Fruit fly (Drosophila melanogaster) whole organism, embryonic: Measurements from ENCODE around the gene Alp13.

Source experiments
- Adf1 ChIP-seq: fragments of 200-800 bp; sonication (Bioruptor generic); IDR thresholded peaks from 2 replicates; pipeline ENCODE4 v1.3.6; 2022; ENCODE audit warnings: missing biosample characterization, missing genetic modification characterization
- Bteb2 ChIP-seq: fragments of 200-800 bp; sonication (Bioruptor generic); optimal IDR thresholded peaks from 2 replicates; lab custom pipeline; 2016; ENCODE audit warnings: missing biosample characterization, missing genetic modification characterization
- CG10431 ChIP-seq: fragments of 200-800 bp; sonication (Bioruptor generic); optimal IDR thresholded peaks from 3 replicates; lab custom pipeline; 2018; ENCODE audit warnings: missing biosample characterization, mild to moderate bottlenecking, missing genetic modification characterization
- CG1233 ChIP-seq: fragments of 200-800 bp; sonication (Bioruptor generic); optimal IDR thresholded peaks from 4 replicates; lab custom pipeline; 2018; ENCODE audit warnings: missing biosample characterization, mild to moderate bottlenecking, missing genetic modification characterization
- CG13296 ChIP-seq: fragments of 200-800 bp; sonication (Bioruptor generic); optimal IDR thresholded peaks from 3 replicates; lab custom pipeline; 2018; ENCODE audit warnings: missing biosample characterization, mild to moderate bottlenecking, missing genetic modification characterization
- CG15601 ChIP-seq: fragments of 200-800 bp; sonication (Bioruptor generic); optimal IDR thresholded peaks from 3 replicates; lab custom pipeline; 2019; ENCODE audit warnings: missing biosample characterization, mild to moderate bottlenecking, missing genetic modification characterization, moderate library complexity
- CG1647 ChIP-seq: fragments of 200-800 bp; sonication (Bioruptor generic); optimal IDR thresholded peaks from 3 replicates; lab custom pipeline; 2016; ENCODE audit warnings: missing biosample characterization, missing genetic modification characterization
- CG17186 ChIP-seq: fragments of 200-800 bp; sonication (Bioruptor generic); optimal IDR thresholded peaks from 3 replicates; lab custom pipeline; 2017; ENCODE audit warnings: missing biosample characterization, missing genetic modification reagents, missing genetic modification characterization
- CG17912 ChIP-seq: fragments of 200-800 bp; sonication (Bioruptor generic); optimal IDR thresholded peaks from 2 replicates; lab custom pipeline; 2018; ENCODE audit warnings: missing biosample characterization, mild to moderate bottlenecking, missing genetic modification characterization
- CG18262 ChIP-seq: fragments of 200-800 bp; optimal IDR thresholded peaks from 3 replicates; lab custom pipeline; 2019; ENCODE audit warnings: missing biosample characterization, mild to moderate bottlenecking, missing genetic modification characterization, moderate library complexity
- CG18476 ChIP-seq: fragments of 200-800 bp; sonication (Bioruptor generic); optimal IDR thresholded peaks from 2 replicates; lab custom pipeline; 2016; ENCODE audit warnings: missing biosample characterization, mild to moderate bottlenecking, missing genetic modification characterization
- CG2199 ChIP-seq: fragments of 200-800 bp; sonication (Bioruptor generic); IDR thresholded peaks from 3 replicates; pipeline ENCODE4 v1.3.6; 2022; ENCODE audit warnings: missing biosample characterization, missing genetic modification characterization
- CG2712 ChIP-seq: fragments of 200-800 bp; optimal IDR thresholded peaks from 3 replicates; lab custom pipeline; 2019; ENCODE audit warnings: missing biosample characterization, mild to moderate bottlenecking, missing genetic modification characterization, moderate library complexity
- CG2875 ChIP-seq: fragments of 200-800 bp; sonication (Bioruptor generic); optimal IDR thresholded peaks from 2 replicates; lab custom pipeline; 2017; ENCODE audit warnings: missing biosample characterization, mild to moderate bottlenecking, missing genetic modification characterization, missing genetic modification reagents
- CG30020 ChIP-seq: fragments of 200-800 bp; optimal IDR thresholded peaks from 2 replicates; lab custom pipeline; 2019; ENCODE audit warnings: missing biosample characterization, mild to moderate bottlenecking, missing genetic modification characterization, moderate library complexity
- CG34422 ChIP-seq: fragments of 200-800 bp; sonication (Bioruptor generic); IDR thresholded peaks from 3 replicates; pipeline ENCODE4 v1.3.6; 2022; ENCODE audit warnings: missing biosample characterization, missing genetic modification characterization
- CG42726 ChIP-seq: fragments of 200-800 bp; sonication (Bioruptor generic); IDR thresholded peaks from 2 replicates; pipeline ENCODE4 v1.3.6; 2022; ENCODE audit warnings: missing biosample characterization, missing genetic modification characterization; ENCODE audit not compliant: partially characterized antibody
- CG4617 ChIP-seq: fragments of 200-800 bp; sonication (Bioruptor generic); optimal IDR thresholded peaks from 3 replicates; lab custom pipeline; 2016; ENCODE audit warnings: missing biosample characterization, missing genetic modification characterization, borderline replicate concordance
- CG6175 ChIP-seq: fragments of 200-800 bp; sonication (Bioruptor generic); IDR thresholded peaks from 3 replicates; pipeline ENCODE4 v1.3.6; 2022; ENCODE audit warnings: missing biosample characterization, missing genetic modification characterization
- CG6854 ChIP-seq: fragments of 200-800 bp; sonication (Bioruptor generic); optimal IDR thresholded peaks from 3 replicates; lab custom pipeline; 2017; ENCODE audit warnings: missing biosample characterization, mild to moderate bottlenecking, missing genetic modification characterization
- CG7271 ChIP-seq: fragments of 200-800 bp; sonication (Bioruptor generic); optimal IDR thresholded peaks from 2 replicates; lab custom pipeline; 2018; ENCODE audit warnings: missing biosample characterization, mild to moderate bottlenecking, missing genetic modification characterization, moderate library complexity
- CG7556 ChIP-seq: fragments of 200-800 bp; sonication (Bioruptor generic); optimal IDR thresholded peaks from 2 replicates; lab custom pipeline; 2017; ENCODE audit warnings: missing biosample characterization, mild to moderate bottlenecking, missing genetic modification characterization
- Ets65A ChIP-seq: fragments of 200-800 bp; sonication (Bioruptor generic); peaks from one replicate; lab custom pipeline; 2016; ENCODE audit warnings: missing biosample characterization, missing genetic modification characterization
- Fer3 ChIP-seq: fragments of 200-800 bp; sonication (Bioruptor generic); optimal IDR thresholded peaks from 2 replicates; lab custom pipeline; 2018; ENCODE audit warnings: missing biosample characterization, mild to moderate bottlenecking, missing genetic modification characterization, moderate library complexity
- GATAe ChIP-seq: fragments of 200-800 bp; sonication (Bioruptor generic); conservative IDR thresholded peaks from 2 replicates; pipeline ENCODE4 v1.3.6; 2022; ENCODE audit warnings: missing biosample characterization, missing genetic modification characterization
- Hr3 ChIP-seq: fragments of 200-800 bp; sonication (Bioruptor generic); optimal IDR thresholded peaks from 3 replicates; lab custom pipeline; 2016; ENCODE audit warnings: missing biosample characterization, missing genetic modification characterization
- Lim3 ChIP-seq: fragments of 200-800 bp; sonication (Bioruptor generic); IDR thresholded peaks from 2 replicates; pipeline ENCODE4 v1.3.6; 2022; ENCODE audit warnings: missing biosample characterization, missing genetic modification characterization
- Nf-YB ChIP-seq: fragments of 200-800 bp; sonication (Bioruptor generic); optimal IDR thresholded peaks from 3 replicates; lab custom pipeline; 2019; ENCODE audit warnings: missing biosample characterization, mild to moderate bottlenecking, missing genetic modification characterization, moderate library complexity
- br ChIP-seq: fragments of >200 bp; optimal IDR thresholded peaks from 2 replicates; lab custom pipeline; 2017
- chinmo ChIP-seq: fragments of 200-800 bp; sonication (Bioruptor generic); IDR thresholded peaks from 4 replicates; pipeline ENCODE4 v1.3.6; 2022; ENCODE audit warnings: missing biosample characterization, missing genetic modification characterization; ENCODE audit not compliant: partially characterized antibody
- dm ChIP-seq: fragments of 200-800 bp; sonication (Bioruptor generic); optimal IDR thresholded peaks from 3 replicates; lab custom pipeline; 2016; ENCODE audit warnings: missing biosample characterization, missing genetic modification characterization
- fru ChIP-seq: fragments of >200 bp; optimal IDR thresholded peaks from 2 replicates; lab custom pipeline; 2017
- gsb-n ChIP-seq: fragments of 200-800 bp; sonication (Bioruptor generic); optimal IDR thresholded peaks from 3 replicates; lab custom pipeline; 2018; ENCODE audit warnings: missing biosample characterization, mild to moderate bottlenecking, missing genetic modification characterization
- hb ChIP-seq: fragments of 200-800 bp; sonication (Bioruptor generic); IDR thresholded peaks from 3 replicates; pipeline ENCODE4 v1.3.6; 2022; ENCODE audit warnings: missing biosample characterization, missing genetic modification characterization; ENCODE audit not compliant: partially characterized antibody
- ken ChIP-seq: fragments of 200-800 bp; sonication (Bioruptor generic); IDR thresholded peaks from 3 replicates; pipeline ENCODE4 v1.3.6; 2022; ENCODE audit warnings: missing biosample characterization, missing genetic modification characterization
- lbe ChIP-seq: fragments of 200-800 bp; sonication (Bioruptor generic); optimal IDR thresholded peaks from 2 replicates; lab custom pipeline; 2016; ENCODE audit warnings: missing biosample characterization, mild to moderate bottlenecking, missing genetic modification characterization
- mam ChIP-seq: fragments of 200-800 bp; sonication (Bioruptor generic); optimal IDR thresholded peaks from 3 replicates; lab custom pipeline; 2016; ENCODE audit warnings: missing biosample characterization, missing genetic modification characterization
- nau ChIP-seq: fragments of 200-800 bp; sonication (Bioruptor generic); optimal IDR thresholded peaks from 3 replicates; lab custom pipeline; 2017; ENCODE audit warnings: missing biosample characterization, mild to moderate bottlenecking, missing genetic modification characterization, missing genetic modification reagents
- nerfin-1 ChIP-seq: fragments of 200-800 bp; sonication (Bioruptor generic); optimal IDR thresholded peaks from 3 replicates; lab custom pipeline; 2019; ENCODE audit warnings: missing biosample characterization, mild to moderate bottlenecking, missing genetic modification characterization, moderate library complexity
- nerfin-2 ChIP-seq: fragments of 200-800 bp; sonication (Bioruptor generic); IDR thresholded peaks from 2 replicates; pipeline ENCODE4 v1.3.6; 2022; ENCODE audit warnings: missing biosample characterization, missing genetic modification characterization; ENCODE audit not compliant: partially characterized antibody
- nmo ChIP-seq: fragments of 200-800 bp; sonication (Bioruptor generic); optimal IDR thresholded peaks from 2 replicates; lab custom pipeline; 2018; ENCODE audit warnings: missing biosample characterization, mild to moderate bottlenecking, missing genetic modification characterization, moderate library complexity
- otp ChIP-seq: fragments of 200-800 bp; sonication (Bioruptor generic); IDR thresholded peaks from 3 replicates; pipeline ENCODE4, ENCODE4 v1.3.6; 2022; ENCODE audit warnings: missing biosample characterization, missing genetic modification characterization
- pita ChIP-seq: fragments of 200-800 bp; sonication (Bioruptor generic); optimal IDR thresholded peaks from 2 replicates; lab custom pipeline; 2017; ENCODE audit warnings: missing biosample characterization, mild to moderate bottlenecking, missing genetic modification characterization
- rib ChIP-seq: fragments of 200-800 bp; sonication (Bioruptor generic); IDR thresholded peaks from 2 replicates; pipeline ENCODE4 v1.3.6; 2022; ENCODE audit warnings: missing biosample characterization, missing genetic modification characterization
- slbo ChIP-seq: fragments of 200-800 bp; sonication (Bioruptor generic); IDR thresholded peaks from 2 replicates; pipeline ENCODE4 v1.3.6; 2022; ENCODE audit warnings: missing biosample characterization, missing genetic modification characterization
- trh ChIP-seq: fragments of 200-800 bp; sonication (Bioruptor generic); optimal IDR thresholded peaks from 2 replicates; lab custom pipeline; 2016; ENCODE audit warnings: missing biosample characterization, missing genetic modification characterization
- usp ChIP-seq: fragments of >200 bp; optimal IDR thresholded peaks from 2 replicates; lab custom pipeline; 2017; ENCODE audit warnings: missing biosample characterization, missing genetic modification characterization
- wek ChIP-seq: fragments of 200-800 bp; sonication (Bioruptor generic); optimal IDR thresholded peaks from 3 replicates; lab custom pipeline; 2018; ENCODE audit warnings: missing biosample characterization, mild to moderate bottlenecking, missing genetic modification characterization, moderate library complexity
- zen2 ChIP-seq: fragments of 200-800 bp; sonication (Bioruptor generic); IDR thresholded peaks from 3 replicates; pipeline ENCODE4 v1.3.6; 2022; ENCODE audit warnings: missing biosample characterization, missing genetic modification characterization; ENCODE audit not compliant: partially characterized antibody

Gene Alp13

DNA sequence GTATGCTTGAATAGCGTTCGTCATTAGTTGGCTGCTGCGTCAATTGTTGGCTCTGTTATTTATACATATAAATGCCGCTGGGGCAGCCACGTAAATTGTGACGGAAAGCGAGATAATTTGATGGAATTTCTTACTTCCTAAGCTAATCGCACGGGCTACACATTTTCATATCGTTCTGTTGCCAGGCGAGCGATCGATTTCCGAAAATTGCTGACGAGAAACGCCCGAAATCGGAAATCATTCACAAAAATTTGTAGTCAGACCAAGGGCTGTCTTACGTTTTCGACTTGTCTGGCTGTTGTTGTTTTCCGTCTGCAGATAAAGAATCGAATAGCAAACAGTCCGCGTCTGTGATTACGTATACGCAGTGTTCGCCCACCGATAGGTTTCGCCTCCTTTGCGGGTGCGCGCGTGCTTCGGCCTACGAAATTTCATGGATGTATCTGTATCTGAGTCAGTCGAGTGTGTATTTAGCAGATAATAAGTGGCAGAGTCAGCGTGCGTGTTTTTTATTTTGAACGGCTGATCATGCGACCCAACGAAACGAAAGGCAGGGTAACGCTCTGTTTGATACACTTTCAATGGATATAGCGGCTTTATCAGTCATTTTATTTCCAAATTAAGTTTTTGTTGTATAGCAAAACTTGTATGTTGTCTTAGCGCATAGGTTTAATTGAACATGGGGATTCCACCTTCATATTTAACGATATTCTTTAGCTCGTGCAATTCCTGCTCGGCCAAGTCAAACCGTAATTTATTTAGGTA, 22.5 kb upstream of the Alp13 start (continued):
- TF ChIP-seq zen2 (GFP tag; lab: Robert Waterston, UW) = no peak
- peak; percentile 64 for TF ChIP-seq nmo (GFP tag; lab: Kevin White, UChicago)
- TF ChIP-seq CG18476 (GFP tag; lab: Kevin White, UChicago) = no peak
- TF ChIP-seq CG17186 (GFP tag; lab: Kevin White, UChicago) = no peak
- TF ChIP-seq GATAe (GFP tag; lab: Robert Waterston, UW) = peak; percentile 20; the same call in 1 of the 2 replicates
- peak; percentile 57 for TF ChIP-seq nau (GFP tag; lab: Kevin White, UChicago)
- peak; percentile 69; the same call in 1 of the 3 replicates for TF ChIP-seq CG2199
- TF ChIP-seq CG2712 (tag; lab: Kevin White, UChicago) = peak; percentile 67
- peak; percentile 44; the same call in 1 of the 2 replicates for TF ChIP-seq rib (GFP tag; lab: Robert Waterston, UW)
- no peak for TF ChIP-seq pita
- peak; percentile 58 for TF ChIP-seq Adf1 (GFP tag; lab: Robert Waterston, UW)
- peak; percentile 37 for TF ChIP-seq Bteb2 (GFP tag; lab: Kevin White, UChicago)
- TF ChIP-seq CG30020 (tag; lab: Kevin White, UChicago) = no peak
- peak; percentile 39 for TF ChIP-seq wek
- TF ChIP-seq br = no peak
- peak; percentile 49; the same call in 1 of the 3 replicates for TF ChIP-seq CG34422
- TF ChIP-seq CG15601 (tag; lab: Kevin White, UChicago) = peak; percentile 14
- peak; percentile 5 for TF ChIP-seq CG2875 (GFP tag; lab: Kevin White, UChicago)
- peak; percentile 55 for TF ChIP-seq CG1233 (GFP tag; lab: Kevin White, UChicago)
- peak; percentile 51; the same call in 1 of the 3 replicates for TF ChIP-seq ken
- peak; percentile 69 for TF ChIP-seq mam
- TF ChIP-seq otp (GFP tag; lab: Robert Waterston, UW) = no peak
- TF ChIP-seq CG7271 (tag; lab: Kevin White, UChicago) = no peak
- TF ChIP-seq hb (GFP tag; lab: Robert Waterston, UW) = no peak
- peak; percentile 34 for TF ChIP-seq trh (GFP tag; lab: Kevin White, UChicago)
- TF ChIP-seq CG17912 (GFP tag; lab: Kevin White, UChicago) = no peak
- no peak for TF ChIP-seq gsb-n (tag; lab: Kevin White, UChicago)
- peak; percentile 10 for TF ChIP-seq CG4617
- no peak for TF ChIP-seq nerfin-2 (GFP tag; lab: Robert Waterston, UW)
- peak; percentile 2 for TF ChIP-seq Ets65A (GFP tag; lab: Kevin White, UChicago)
- TF ChIP-seq CG1647 (GFP tag; lab: Kevin White, UChicago) = peak; percentile 11
- peak; percentile 88 for TF ChIP-seq CG6175
- TF ChIP-seq Nf-YB (GFP tag; lab: Kevin White, UChicago) = peak; percentile 42
- no peak for TF ChIP-seq CG10431 (GFP tag; lab: Kevin White, UChicago)
- no peak for TF ChIP-seq CG42726 (GFP tag; lab: Robert Waterston, UW)
- TF ChIP-seq dm (GFP tag; lab: Kevin White, UChicago) = peak; percentile 2
- peak; percentile 89; the same call in 3 of the 4 replicates for TF ChIP-seq chinmo (GFP tag; lab: Robert Waterston, UW)
- TF ChIP-seq fru (lab: Kevin White, UChicago) = no peak
- TF ChIP-seq CG7556 = peak; percentile 75
- TF ChIP-seq slbo (GFP tag; lab: Robert Waterston, UW) = peak; percentile 83
- peak; percentile 78 for TF ChIP-seq CG13296 (GFP tag; lab: Kevin White, UChicago)
- no peak for TF ChIP-seq lbe (GFP tag; lab: Kevin White, UChicago)
- TF ChIP-seq Lim3 (GFP tag; lab: Robert Waterston, UW) = no peak
- TF ChIP-seq CG18262 (tag; lab: Kevin White, UChicago) = peak; percentile 59
- TF ChIP-seq CG6854 (GFP tag; lab: Kevin White, UChicago) = peak; percentile 46
- peak; percentile 24 for TF ChIP-seq nerfin-1 (tag; lab: Kevin White, UChicago)
- TF ChIP-seq Hr3 (GFP tag; lab: Kevin White, UChicago) = peak; percentile 52
- peak; percentile 83 for TF ChIP-seq Fer3 (tag; lab: Kevin White, UChicago)
- TF ChIP-seq usp = no peak
